Worm (Caenorhabditis elegans) whole organism, L4/young adult: ENCODE data around the gene C15F1.5.

ENCODE experiments used
- W03F9.2 ChIP-seq: fragments of 150-350 bp; optimal IDR thresholded peaks from 2 replicates; lab custom pipeline; 2014; ENCODE audit warnings: missing biosample characterization, missing genetic modification characterization
- dao-5 ChIP-seq: sonication (generic microtip); optimal IDR thresholded peaks from 2 replicates; lab custom pipeline; 2016; ENCODE audit warnings: missing genotype, missing genetic modification characterization, moderate library complexity, missing compliant biosample characterization
- him-1 ChIP-seq: sonication (generic microtip); optimal IDR thresholded peaks from 2 replicates; lab custom pipeline; 2016; ENCODE audit warnings: missing genotype, missing genetic modification reagents, missing genetic modification characterization, missing compliant biosample characterization

DNA sequence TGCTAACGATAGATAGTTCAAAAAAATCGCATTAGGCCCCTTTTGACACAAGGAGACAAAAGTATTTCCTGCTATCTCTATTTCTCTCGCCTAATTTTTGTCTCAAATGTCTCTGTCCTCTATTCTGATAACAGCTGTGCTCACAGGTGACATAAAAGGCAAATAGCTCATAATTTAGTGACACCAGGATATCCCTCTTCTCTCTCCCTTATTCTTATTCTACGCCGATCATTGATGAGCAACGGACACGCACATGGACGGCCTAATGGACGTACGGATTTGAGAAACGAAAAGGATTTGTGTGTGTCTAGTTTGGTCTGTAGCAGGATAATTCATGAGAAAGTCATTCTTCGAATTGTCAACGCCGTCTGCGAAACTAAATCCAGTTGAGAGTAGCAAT is 34.4 kb downstream of the C15F1.5 start:
- TF ChIP-seq dao-5 (tag; lab: Kevin White, UChicago) (no peak), W03F9.2 (tag; lab: Kevin White, UChicago) (no peak), him-1 (tag; lab: Kevin White, UChicago) (no peak)
